Fruit fly (Drosophila melanogaster) whole organism, prepupa: ENCODE measurements around the gene rump.

Experiments
- CG10631 ChIP-seq: fragments of 200-800 bp; sonication (Bioruptor generic); optimal IDR thresholded peaks from 2 replicates; lab custom pipeline; 2016; ENCODE audit warnings: missing biosample characterization, missing genetic modification characterization
- CG11294 ChIP-seq: fragments of 200-800 bp; sonication (Bioruptor generic); IDR thresholded peaks from 2 replicates; pipeline ENCODE4 v1.3.6; 2022; ENCODE audit warnings: missing biosample characterization, missing genetic modification characterization
- CG11902 ChIP-seq: fragments of 200-800 bp; sonication (Bioruptor generic); optimal IDR thresholded peaks from 3 replicates; lab custom pipeline; 2016; ENCODE audit warnings: missing biosample characterization, missing genetic modification characterization
- CG15336 ChIP-seq: fragments of 200-800 bp; sonication (Bioruptor generic); IDR thresholded peaks from 2 replicates; pipeline ENCODE4 v1.3.6; 2022; ENCODE audit warnings: missing biosample characterization, missing genetic modification characterization
- CG1621 ChIP-seq: fragments of 200-800 bp; sonication (Bioruptor generic); optimal IDR thresholded peaks from 3 replicates; lab custom pipeline; 2018; ENCODE audit warnings: missing biosample characterization, mild to moderate bottlenecking, missing genetic modification characterization
- CG16779 ChIP-seq: fragments of 200-800 bp; sonication (Bioruptor generic); optimal IDR thresholded peaks from 3 replicates; lab custom pipeline; 2017; ENCODE audit warnings: missing biosample characterization, mild to moderate bottlenecking, missing genetic modification characterization
- CG31627 ChIP-seq: fragments of 200-800 bp; sonication (Bioruptor generic); optimal IDR thresholded peaks from 3 replicates; lab custom pipeline; 2016; ENCODE audit warnings: missing biosample characterization, missing genetic modification characterization
- CG32006 ChIP-seq: fragments of 200-800 bp; sonication (Bioruptor generic); optimal IDR thresholded peaks from 3 replicates; lab custom pipeline; 2017; ENCODE audit warnings: missing biosample characterization, mild to moderate bottlenecking, missing genetic modification characterization
- CG34406 ChIP-seq: fragments of 200-800 bp; sonication (Bioruptor generic); optimal IDR thresholded peaks from 3 replicates; lab custom pipeline; 2016; ENCODE audit warnings: missing biosample characterization, missing genetic modification characterization
- CG3919 ChIP-seq: fragments of 200-800 bp; sonication (Bioruptor generic); optimal IDR thresholded peaks from 3 replicates; lab custom pipeline; 2016; ENCODE audit warnings: missing biosample characterization, missing genetic modification characterization
- CG4318 ChIP-seq: fragments of 200-800 bp; sonication (Bioruptor generic); optimal IDR thresholded peaks from 3 replicates; lab custom pipeline; 2017; ENCODE audit warnings: missing biosample characterization, mild to moderate bottlenecking, missing genetic modification characterization
- CG6163 ChIP-seq: fragments of 200-800 bp; sonication (Bioruptor generic); IDR thresholded peaks from 3 replicates; pipeline ENCODE4 v1.3.6; 2022; ENCODE audit warnings: missing biosample characterization, missing genetic modification characterization
- CG6276 ChIP-seq: fragments of 200-800 bp; sonication (Bioruptor generic); optimal IDR thresholded peaks from 2 replicates; lab custom pipeline; 2017; ENCODE audit warnings: missing biosample characterization, mild to moderate bottlenecking, missing genetic modification characterization
- CG6854 ChIP-seq: fragments of 200-800 bp; sonication (Bioruptor generic); optimal IDR thresholded peaks from 2 replicates; lab custom pipeline; 2017; ENCODE audit warnings: missing biosample characterization, mild to moderate bottlenecking, missing genetic modification characterization
- CG8119 ChIP-seq: fragments of 200-800 bp; sonication (Bioruptor generic); IDR thresholded peaks from 3 replicates; pipeline ENCODE4 v1.3.6; 2022; ENCODE audit warnings: missing biosample characterization, missing genetic modification characterization
- CG8632 ChIP-seq: fragments of 200-800 bp; sonication (Bioruptor generic); optimal IDR thresholded peaks from 3 replicates; lab custom pipeline; 2016; ENCODE audit warnings: missing biosample characterization, missing genetic modification characterization
- CG9139 ChIP-seq: fragments of 200-800 bp; sonication (Bioruptor generic); optimal IDR thresholded peaks from 3 replicates; lab custom pipeline; 2017; ENCODE audit warnings: missing biosample characterization, mild to moderate bottlenecking, missing genetic modification characterization
- Eip75B ChIP-seq: fragments of 200-800 bp; sonication (Bioruptor generic); optimal IDR thresholded peaks from 3 replicates; lab custom pipeline; 2016; ENCODE audit warnings: missing biosample characterization, missing genetic modification characterization
- Eip78C ChIP-seq: fragments of 200-800 bp; sonication (Bioruptor generic); peaks from one replicate; lab custom pipeline; 2016; ENCODE audit warnings: missing biosample characterization, missing genetic modification characterization
- Eip93F ChIP-seq: fragments of 200-800 bp; sonication (Bioruptor generic); optimal IDR thresholded peaks from 2 replicates; lab custom pipeline; 2016; ENCODE audit warnings: missing biosample characterization, mild to moderate bottlenecking, missing genetic modification characterization
- Ets21C ChIP-seq: fragments of 200-800 bp; sonication (Bioruptor generic); optimal IDR thresholded peaks from 3 replicates; lab custom pipeline; 2016; ENCODE audit warnings: missing biosample characterization, missing genetic modification characterization
- Gug ChIP-seq: fragments of 200-800 bp; sonication (Bioruptor generic); IDR thresholded peaks from 2 replicates; pipeline ENCODE4 v1.3.6; 2022; ENCODE audit warnings: missing biosample characterization, missing genetic modification characterization
- Hr39 ChIP-seq: fragments of 200-800 bp; sonication (Bioruptor generic); optimal IDR thresholded peaks from 2 replicates; lab custom pipeline; 2016; ENCODE audit warnings: missing biosample characterization, missing genetic modification characterization
- Hr4 ChIP-seq: fragments of 200-800 bp; sonication (Bioruptor generic); optimal IDR thresholded peaks from 3 replicates; lab custom pipeline; 2016; ENCODE audit warnings: missing biosample characterization, missing genetic modification characterization
- Lpt ChIP-seq: fragments of 200-800 bp; sonication (Bioruptor generic); optimal IDR thresholded peaks from 3 replicates; lab custom pipeline; 2016; ENCODE audit warnings: missing biosample characterization, missing genetic modification characterization
- OdsH ChIP-seq: fragments of 200-800 bp; sonication (Bioruptor generic); optimal IDR thresholded peaks from 3 replicates; lab custom pipeline; 2016; ENCODE audit warnings: missing biosample characterization, missing genetic modification characterization
- Smox ChIP-seq: fragments of 200-800 bp; sonication (Bioruptor generic); optimal IDR thresholded peaks from 3 replicates; lab custom pipeline; 2016; ENCODE audit warnings: missing biosample characterization, missing genetic modification characterization
- Sox14 ChIP-seq: fragments of 200-800 bp; sonication (Bioruptor generic); optimal IDR thresholded peaks from 3 replicates; lab custom pipeline; 2016; ENCODE audit warnings: missing biosample characterization, missing genetic modification characterization
- achi ChIP-seq: fragments of 200-800 bp; sonication (Bioruptor generic); optimal IDR thresholded peaks from 3 replicates; lab custom pipeline; 2016; ENCODE audit warnings: missing biosample characterization, missing genetic modification characterization
- acj6 ChIP-seq: fragments of 200-800 bp; sonication (Bioruptor generic); optimal IDR thresholded peaks from 3 replicates; lab custom pipeline; 2016; ENCODE audit warnings: missing biosample characterization, missing genetic modification characterization
- cyc ChIP-seq: fragments of 200-800 bp; sonication (Bioruptor generic); optimal IDR thresholded peaks from 3 replicates; lab custom pipeline; 2016; ENCODE audit warnings: missing biosample characterization, missing genetic modification characterization
- dac ChIP-seq: fragments of 200-800 bp; sonication (Bioruptor generic); optimal IDR thresholded peaks from 2 replicates; lab custom pipeline; 2017; ENCODE audit warnings: missing biosample characterization, mild to moderate bottlenecking, missing genetic modification characterization
- eg ChIP-seq: fragments of 200-800 bp; sonication (Bioruptor generic); IDR thresholded peaks from 3 replicates; pipeline ENCODE4 v1.3.6; 2022; ENCODE audit warnings: missing biosample characterization, missing genetic modification characterization
- esn ChIP-seq: fragments of 200-800 bp; sonication (Bioruptor generic); optimal IDR thresholded peaks from 2 replicates; lab custom pipeline; 2016; ENCODE audit warnings: missing biosample characterization, mild to moderate bottlenecking, missing genetic modification characterization, moderate library complexity
- fd59A ChIP-seq: fragments of 200-800 bp; sonication (Bioruptor generic); optimal IDR thresholded peaks from 2 replicates; lab custom pipeline; 2017; ENCODE audit warnings: missing biosample characterization, mild to moderate bottlenecking, missing genetic modification characterization, missing genetic modification reagents
- fd85E ChIP-seq: fragments of 200-800 bp; sonication (Bioruptor generic); optimal IDR thresholded peaks from 3 replicates; lab custom pipeline; 2016; ENCODE audit warnings: missing biosample characterization, missing genetic modification characterization
- fkh ChIP-seq: fragments of 200-800 bp; sonication (Bioruptor generic); optimal IDR thresholded peaks from 3 replicates; lab custom pipeline; 2017; ENCODE audit warnings: missing biosample characterization, mild to moderate bottlenecking, missing genetic modification characterization, moderate library complexity
- lz ChIP-seq: fragments of 200-800 bp; sonication (Bioruptor generic); optimal IDR thresholded peaks from 3 replicates; lab custom pipeline; 2016; ENCODE audit warnings: missing biosample characterization, missing genetic modification characterization
- net ChIP-seq: fragments of 200-800 bp; sonication (Bioruptor generic); optimal IDR thresholded peaks from 3 replicates; lab custom pipeline; 2016; ENCODE audit warnings: missing biosample characterization, missing genetic modification characterization
- pdm3 ChIP-seq: fragments of 200-800 bp; sonication (Bioruptor generic); optimal IDR thresholded peaks from 3 replicates; lab custom pipeline; 2016; ENCODE audit warnings: missing biosample characterization, missing genetic modification characterization
- salr ChIP-seq, 2 experiments: fragments of 200-800 bp; sonication (Bioruptor generic); optimal IDR thresholded peaks; 3 replicates each; lab custom pipeline; 2016 to 2018; ENCODE audit warnings: missing biosample characterization in 2 of 2, missing genetic modification characterization in 2 of 2, mild to moderate bottlenecking in 1 of 2
- spab ChIP-seq: fragments of 200-800 bp; sonication (Bioruptor generic); optimal IDR thresholded peaks from 2 replicates; lab custom pipeline; 2017; ENCODE audit warnings: missing biosample characterization, mild to moderate bottlenecking, missing genetic modification characterization, missing genetic modification reagents
- ss ChIP-seq, 2 experiments: fragments of 200-800 bp; sonication (Bioruptor generic); optimal IDR thresholded peaks; 2 replicates in 1 of 2; 3 replicates in 1 of 2; lab custom pipeline; 2017 to 2018; ENCODE audit warnings: mild to moderate bottlenecking in 2 of 2, missing biosample characterization in 2 of 2, missing genetic modification characterization in 2 of 2, moderate library complexity in 1 of 2
- svp ChIP-seq: fragments of 200-800 bp; sonication (Bioruptor generic); peaks from one replicate; lab custom pipeline; 2016; ENCODE audit warnings: missing biosample characterization, missing genetic modification characterization

Gene rump

dm6 chr3R:9487561-9487960, 22.6 kb downstream of the rump start:
- TF ChIP-seq Ets21C (GFP tag; lab: Kevin White, UChicago) (no peak), eg (GFP tag; lab: Robert Waterston, UW) (no peak), CG8632 (GFP tag; lab: Kevin White, UChicago) (no peak), CG6854 (no peak), spab (GFP tag; lab: Kevin White, UChicago) (no peak), Eip75B (GFP tag; lab: Kevin White, UChicago) (no peak), CG9139 (GFP tag; lab: Kevin White, UChicago) (no peak), cyc (no peak), net (GFP tag; lab: Kevin White, UChicago) (no peak), CG4318 (GFP tag; lab: Kevin White, UChicago) (no peak), Hr39 (GFP tag; lab: Kevin White, UChicago) (no peak), CG11902 (GFP tag; lab: Kevin White, UChicago) (no peak), CG16779 (tag; lab: Kevin White, UChicago) (no peak), CG1621 (no peak), lz (no peak), Sox14 (GFP tag; lab: Kevin White, UChicago) (no peak), fkh (GFP tag; lab: Kevin White, UChicago) (no peak), pdm3 (GFP tag; lab: Kevin White, UChicago) (no peak), Eip78C (GFP tag; lab: Kevin White, UChicago) (no peak)

dm6 chr3R:9480396-9480795, 29.7 kb downstream of the rump start:
- TF ChIP-seq Ets21C (GFP tag; lab: Kevin White, UChicago) (no peak), Gug (GFP tag; lab: Robert Waterston, UW) (peak; percentile 66), acj6 (GFP tag; lab: Kevin White, UChicago) (peak; percentile 8), CG6276 (GFP tag; lab: Kevin White, UChicago) (peak; percentile 48), Eip78C (GFP tag; lab: Kevin White, UChicago) (peak; percentile 51), CG6163 (peak; percentile 65), achi (peak; percentile 26), CG3919 (GFP tag; lab: Kevin White, UChicago) (peak; percentile 49), CG32006 (GFP tag; lab: Kevin White, UChicago) (peak; percentile 54), CG15336 (GFP tag; lab: Robert Waterston, UW) (peak; percentile 83), CG9139 (GFP tag; lab: Kevin White, UChicago) (no peak), Lpt (GFP tag; lab: Kevin White, UChicago) (peak; percentile 41), ss (GFP tag; optimal IDR thresholded peaks at IDR 0.05; lab: Kevin White, UChicago) (no peak), Hr4 (GFP tag; lab: Kevin White, UChicago) (peak; percentile 52), dac (GFP tag; lab: Kevin White, UChicago) (peak; percentile 11), CG34406 (GFP tag; lab: Kevin White, UChicago) (no peak), CG4318 (GFP tag; lab: Kevin White, UChicago) (no peak), OdsH (GFP tag; lab: Kevin White, UChicago) (peak; percentile 28), salr (GFP tag; optimal IDR thresholded peaks at IDR 0.05; lab: Kevin White, UChicago) (peak in 1 of 2 experiments; percentile 36), CG8119 (GFP tag; lab: Robert Waterston, UW) (peak; percentile 76), pdm3 (GFP tag; lab: Kevin White, UChicago) (no peak), Eip93F (no peak), CG16779 (tag; lab: Kevin White, UChicago) (no peak), Eip75B (GFP tag; lab: Kevin White, UChicago) (no peak), CG31627 (no peak), CG10631 (GFP tag; lab: Kevin White, UChicago) (peak; percentile 43), spab (GFP tag; lab: Kevin White, UChicago) (no peak), fd85E (GFP tag; lab: Kevin White, UChicago) (no peak), CG1621 (no peak), net (GFP tag; lab: Kevin White, UChicago) (peak; percentile 28), CG8632 (GFP tag; lab: Kevin White, UChicago) (no peak), fkh (GFP tag; lab: Kevin White, UChicago) (no peak), Sox14 (GFP tag; lab: Kevin White, UChicago) (no peak), esn (GFP tag; lab: Kevin White, UChicago) (no peak), fd59A (no peak), lz (no peak), Smox (no peak), CG11294 (GFP tag; lab: Robert Waterston, UW) (no peak; the same call in 1 of the 2 replicates), svp (GFP tag; lab: Kevin White, UChicago) (no peak), eg (GFP tag; lab: Robert Waterston, UW) (peak; percentile 63; the same call in 1 of the 3 replicates)
